Fruit fly (Drosophila melanogaster) S2 (cell line): ENCODE results near the gene Mlp84B.

Source experiments
- CG8478 ChIP-seq: fragments of >200 bp; optimal IDR thresholded peaks from 2 replicates; lab custom pipeline; 2018
- CTCF ChIP-seq, 2 experiments: fragments of >200 bp; optimal IDR thresholded peaks; 2 replicates each; lab custom pipeline; 2018

The Mlp84B gene

DNA sequence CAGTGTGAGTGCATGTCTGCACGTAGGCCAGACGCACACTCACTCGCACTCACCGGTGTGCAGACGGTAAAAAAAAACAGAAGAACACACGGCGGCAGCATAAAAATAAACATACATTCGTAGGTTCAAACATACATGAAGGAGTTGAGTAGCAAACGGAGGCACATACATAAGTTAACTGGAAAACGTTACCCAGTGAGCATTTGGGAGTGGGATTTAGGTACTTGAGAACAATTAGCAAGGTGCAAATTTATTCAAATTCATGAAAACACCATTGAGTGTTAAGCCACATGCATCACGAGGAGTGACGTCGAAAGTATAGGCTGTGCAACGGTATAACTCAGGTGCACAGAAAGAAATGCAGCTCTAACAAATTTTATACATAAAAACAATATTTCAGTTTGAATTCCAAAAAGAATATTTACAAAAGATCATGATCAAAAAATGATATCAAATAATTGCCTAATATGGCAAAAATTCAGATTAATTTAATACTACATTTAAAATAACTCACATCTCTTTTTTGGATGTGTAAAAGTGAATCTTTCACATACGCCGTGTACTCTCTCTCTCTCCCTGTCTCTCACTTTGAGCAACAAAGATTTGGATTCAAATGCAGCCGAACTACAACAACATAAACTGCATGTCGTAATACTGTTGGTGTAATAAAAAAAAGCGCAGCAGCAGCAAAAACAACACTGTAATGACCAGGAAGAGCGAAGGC lies 8.8 kb downstream of the Mlp84B start:
- TF ChIP-seq CTCF (optimal IDR thresholded peaks at IDR 0.05; lab: Kevin White, UChicago) (no peak), CG8478 (no peak)

dm6 chr3R:7107713-7108588 lies 9.6 kb downstream of the Mlp84B start:
- TF ChIP-seq CG8478 = no peak
- no peak for TF ChIP-seq CTCF (optimal IDR thresholded peaks at IDR 0.05; lab: Kevin White, UChicago)

DNA sequence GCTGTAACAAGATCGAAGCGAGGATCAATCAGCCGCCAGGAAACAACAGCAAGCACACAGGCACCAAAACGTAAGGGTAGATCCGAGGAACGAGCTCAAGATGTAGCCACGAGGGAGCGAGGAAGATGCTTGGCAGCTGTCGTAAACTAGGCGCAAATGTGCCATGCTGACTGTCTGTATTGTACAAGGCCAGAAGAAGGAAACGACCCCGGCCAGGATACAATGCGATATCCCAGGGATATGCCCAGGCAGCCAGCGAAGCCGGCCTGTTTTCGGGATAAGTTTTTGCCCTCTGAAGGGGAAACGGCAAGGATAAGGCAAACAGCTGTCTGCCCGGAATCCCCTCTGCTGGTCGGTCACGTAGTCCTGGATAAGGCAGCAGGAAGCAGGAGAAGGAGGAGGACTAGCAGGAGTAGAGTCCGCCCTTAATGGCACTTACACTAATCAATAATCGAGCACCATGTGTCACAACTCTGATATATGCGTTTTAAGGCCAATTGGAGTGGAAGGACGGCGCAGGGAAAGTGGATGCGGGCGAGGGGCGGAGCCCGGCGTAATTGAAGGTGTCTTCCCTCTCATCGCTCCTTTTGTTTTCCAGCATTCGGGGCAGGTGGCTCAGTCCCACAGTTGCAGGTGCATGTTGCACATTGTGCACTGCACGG lies 11.9 kb downstream of the Mlp84B start:
- TF ChIP-seq CG8478 (no peak), CTCF (optimal IDR thresholded peaks at IDR 0.05; lab: Kevin White, UChicago) (no peak)

dm6 chr3R:7104308-7104707 lies 13.2 kb downstream of the Mlp84B start:
- TF ChIP-seq CTCF (optimal IDR thresholded peaks at IDR 0.05; lab: Kevin White, UChicago) (no peak), CG8478 (no peak)

DNA sequence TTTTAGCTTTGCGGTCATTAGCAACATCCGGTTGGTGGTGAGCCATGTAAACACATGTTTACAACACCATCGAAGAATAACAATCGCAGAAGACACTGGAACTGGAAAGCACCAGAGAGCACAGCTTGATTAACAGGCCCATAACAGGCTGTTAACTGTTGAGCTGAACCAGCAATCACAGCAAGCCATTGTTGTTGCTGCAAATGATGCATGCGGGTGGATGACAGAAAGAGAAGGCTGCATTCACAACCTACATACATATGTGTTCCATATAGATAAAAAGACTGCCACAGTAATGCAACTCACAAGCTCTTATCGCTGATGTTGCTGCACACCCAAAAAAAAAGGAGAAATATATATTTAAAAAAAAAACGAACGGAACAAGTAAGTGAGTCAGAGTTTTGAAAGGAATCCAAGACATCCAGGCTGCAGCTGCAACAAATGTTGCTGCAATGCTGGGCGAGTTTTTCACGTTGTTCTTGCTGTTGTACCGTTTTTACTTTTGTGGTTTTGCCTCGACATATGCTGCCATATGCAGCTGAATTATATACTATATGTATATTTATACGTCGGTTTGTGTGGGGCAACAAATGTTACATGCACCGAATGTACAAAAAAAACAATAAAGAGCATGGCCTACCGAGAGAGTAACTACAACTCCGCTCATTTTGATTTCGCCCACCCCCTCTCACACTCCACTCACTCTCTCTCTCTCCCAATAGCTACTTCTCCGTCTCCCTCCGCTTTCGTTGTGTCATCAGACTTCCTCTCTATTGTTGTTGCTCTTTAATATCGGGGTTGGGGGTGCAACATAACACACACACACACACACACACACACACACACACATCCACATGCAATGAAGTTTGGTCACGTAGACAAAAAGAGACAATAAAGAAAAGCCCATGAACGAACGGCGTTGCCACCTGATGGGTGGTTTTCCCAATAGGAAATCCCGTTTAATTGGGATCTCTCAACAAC lies 14.4 kb downstream of the Mlp84B start:
- TF ChIP-seq CTCF (optimal IDR thresholded peaks at IDR 0.05; lab: Kevin White, UChicago) (no peak), CG8478 (no peak)

DNA sequence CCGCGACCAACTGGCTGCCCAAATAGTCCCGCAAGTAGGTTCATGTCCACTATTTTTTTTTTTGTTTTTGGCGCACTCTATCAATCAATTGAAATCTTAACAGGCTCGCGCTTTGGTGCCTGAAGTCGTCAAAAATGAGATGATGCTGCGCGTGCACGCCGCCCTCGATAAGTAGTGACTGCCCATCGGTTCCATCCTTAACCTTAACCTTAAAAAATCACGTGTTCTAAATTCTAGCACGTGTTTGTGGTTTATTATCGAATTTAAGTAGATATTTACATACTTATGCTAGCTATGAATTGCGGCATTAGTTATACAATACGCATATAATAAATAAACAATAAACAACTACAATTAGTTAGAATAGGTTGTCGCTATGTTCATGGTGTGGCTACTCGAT lies 23.2 kb downstream of the Mlp84B start:
- TF ChIP-seq CG8478 (no peak), CTCF (optimal IDR thresholded peaks at IDR 0.05; lab: Kevin White, UChicago) (no peak)

dm6 chr3R:7093592-7093991 lies 23.9 kb downstream of the Mlp84B start:
- TF ChIP-seq CG8478 (no peak), CTCF (optimal IDR thresholded peaks at IDR 0.05; lab: Kevin White, UChicago) (no peak)

DNA sequence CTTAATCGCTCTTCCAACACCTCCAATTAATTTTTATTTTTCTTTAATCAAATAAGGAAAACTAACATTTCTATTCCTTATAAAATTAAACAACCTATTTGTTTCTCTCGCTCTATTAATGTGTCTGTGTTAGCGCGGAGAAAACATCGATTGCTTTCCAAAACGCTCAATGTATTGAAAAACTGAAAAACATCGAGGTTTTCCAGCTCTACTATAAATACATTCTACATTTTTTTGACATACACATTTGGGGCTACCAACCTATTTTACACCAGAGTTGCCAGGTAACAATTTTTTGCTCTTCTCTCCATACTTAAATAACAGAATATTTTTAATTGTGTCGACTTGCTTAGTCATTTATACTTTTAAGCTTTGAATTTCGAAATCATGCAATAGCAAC lies 25.6 kb downstream of the Mlp84B start:
- TF ChIP-seq CTCF (optimal IDR thresholded peaks at IDR 0.05; lab: Kevin White, UChicago) = peak in 1 of 2 experiments; percentile 51
- TF ChIP-seq CG8478 = no peak

DNA sequence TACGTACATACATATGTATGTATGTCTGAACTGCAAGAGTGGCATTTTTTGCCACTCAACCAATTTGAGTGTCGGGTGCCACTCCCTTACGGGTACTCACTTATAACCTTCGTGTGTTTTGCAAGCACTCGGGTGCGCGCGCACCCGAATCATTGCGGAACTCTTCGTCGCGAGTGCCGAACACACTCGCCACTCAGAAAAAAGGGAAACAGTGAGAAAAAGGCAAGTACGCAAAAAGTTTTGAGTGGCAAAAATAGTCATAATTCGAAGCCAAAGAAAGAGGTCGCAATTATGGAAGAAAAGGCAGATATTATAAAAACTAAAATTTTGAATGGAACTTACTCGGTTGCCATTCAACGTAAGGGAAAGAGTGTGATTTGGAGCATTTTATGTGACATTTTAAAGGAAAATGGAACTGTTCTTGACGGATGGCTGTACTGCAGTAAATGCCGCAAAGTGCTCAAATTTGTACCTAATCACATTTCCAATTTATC lies 27.1 kb downstream of the Mlp84B start:
- TF ChIP-seq CTCF (optimal IDR thresholded peaks at IDR 0.05; lab: Kevin White, UChicago) = no peak
- TF ChIP-seq CG8478 = no peak

DNA sequence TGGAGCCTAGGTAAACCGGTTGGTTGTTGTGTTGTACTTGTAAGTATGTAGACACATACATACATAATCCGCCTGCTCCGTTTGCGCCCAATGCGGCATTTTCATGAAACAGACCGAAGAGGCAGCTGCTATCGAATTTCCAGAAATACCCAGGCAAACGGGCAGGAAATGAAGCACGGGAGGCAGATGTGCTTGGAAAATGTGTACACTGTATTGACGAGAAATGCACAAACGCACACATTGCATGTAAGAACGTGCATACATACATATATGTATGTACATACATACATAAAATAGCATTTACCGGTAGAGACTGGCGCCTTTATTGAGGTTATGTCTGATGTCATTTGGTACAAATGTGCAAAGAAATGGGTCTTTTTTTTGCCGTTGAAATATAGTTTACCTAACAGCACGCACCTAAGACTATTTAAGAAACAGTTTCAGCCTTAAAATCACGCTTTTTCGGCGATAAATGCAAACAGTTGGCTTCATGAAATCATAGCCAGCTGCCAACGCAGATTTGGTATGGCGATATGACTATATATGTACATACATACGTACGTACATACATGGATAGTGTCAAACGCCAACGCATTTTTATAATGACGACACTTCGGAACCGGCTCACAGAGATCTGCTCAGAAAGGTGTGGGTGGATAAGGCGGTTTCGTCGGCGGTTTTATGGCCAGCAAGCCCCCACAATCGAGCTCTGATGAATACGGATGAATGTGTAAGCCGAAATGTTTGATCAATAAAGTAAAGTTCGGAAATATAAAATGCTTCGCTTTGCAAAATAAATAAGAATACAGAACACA lies 27.8 kb downstream of the Mlp84B start:
- TF ChIP-seq CG8478 (no peak), CTCF (optimal IDR thresholded peaks at IDR 0.05; lab: Kevin White, UChicago) (no peak)

DNA sequence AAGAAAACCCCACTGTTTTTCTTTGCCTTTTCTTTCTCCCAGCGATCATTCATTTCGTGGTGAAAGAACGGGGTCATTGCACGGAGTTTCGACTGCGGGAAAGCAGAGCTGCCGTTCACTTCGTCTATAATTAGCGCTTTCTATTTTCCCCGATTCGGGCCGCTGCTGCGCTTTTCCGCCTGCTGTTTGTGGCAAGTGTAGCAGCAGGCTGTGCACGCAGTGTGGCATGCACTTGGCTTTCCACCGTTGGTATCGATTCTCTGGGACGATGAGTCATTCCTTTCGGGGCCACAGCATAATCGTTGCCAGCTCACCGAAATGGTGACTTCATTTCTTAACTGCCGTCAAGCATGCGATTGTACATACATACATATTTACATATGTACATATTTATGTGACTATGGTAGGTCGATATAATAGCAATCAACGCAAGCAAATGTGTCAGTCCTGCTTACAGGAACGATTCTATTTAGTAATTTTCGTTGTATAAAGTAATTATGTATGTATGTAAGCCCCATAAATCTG lies 28.6 kb downstream of the Mlp84B start:
- no peak for TF ChIP-seq CG8478
- TF ChIP-seq CTCF (optimal IDR thresholded peaks at IDR 0.05; lab: Kevin White, UChicago) = peak in 1 of 2 experiments; percentile 17

DNA sequence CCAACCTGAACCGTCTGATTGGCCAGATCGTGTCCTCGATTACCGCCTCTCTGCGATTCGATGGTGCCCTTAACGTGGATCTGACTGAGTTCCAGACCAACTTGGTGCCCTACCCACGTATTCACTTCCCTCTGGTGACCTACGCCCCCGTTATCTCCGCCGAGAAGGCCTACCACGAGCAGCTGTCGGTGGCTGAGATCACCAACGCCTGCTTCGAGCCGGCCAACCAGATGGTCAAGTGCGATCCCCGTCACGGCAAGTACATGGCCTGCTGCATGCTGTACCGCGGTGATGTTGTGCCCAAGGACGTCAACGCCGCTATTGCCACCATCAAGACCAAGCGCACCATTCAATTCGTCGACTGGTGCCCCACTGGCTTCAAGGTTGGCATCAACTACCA lies 29.6 kb downstream of the Mlp84B start:
- TF ChIP-seq CG8478 (no peak), CTCF (optimal IDR thresholded peaks at IDR 0.05; lab: Kevin White, UChicago) (no peak)

DNA sequence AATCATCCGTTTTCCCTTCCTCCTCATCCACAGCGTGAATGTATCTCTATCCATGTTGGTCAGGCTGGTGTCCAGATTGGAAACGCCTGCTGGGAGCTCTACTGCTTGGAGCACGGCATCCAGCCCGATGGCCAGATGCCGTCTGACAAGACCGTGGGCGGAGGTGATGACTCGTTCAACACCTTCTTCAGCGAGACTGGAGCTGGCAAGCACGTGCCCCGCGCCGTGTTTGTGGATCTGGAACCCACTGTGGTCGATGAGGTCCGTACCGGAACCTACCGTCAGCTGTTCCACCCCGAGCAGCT lies 30.4 kb downstream of the Mlp84B start:
- TF ChIP-seq CTCF (optimal IDR thresholded peaks at IDR 0.05; lab: Kevin White, UChicago) (no peak), CG8478 (no peak)
